Fruit fly (Drosophila melanogaster): ENCODE data around the gene CG12483.
A peak's percentile ranks its signal among the peaks of the same experiment; 100 is the strongest.

The CG12483 gene

DNA sequence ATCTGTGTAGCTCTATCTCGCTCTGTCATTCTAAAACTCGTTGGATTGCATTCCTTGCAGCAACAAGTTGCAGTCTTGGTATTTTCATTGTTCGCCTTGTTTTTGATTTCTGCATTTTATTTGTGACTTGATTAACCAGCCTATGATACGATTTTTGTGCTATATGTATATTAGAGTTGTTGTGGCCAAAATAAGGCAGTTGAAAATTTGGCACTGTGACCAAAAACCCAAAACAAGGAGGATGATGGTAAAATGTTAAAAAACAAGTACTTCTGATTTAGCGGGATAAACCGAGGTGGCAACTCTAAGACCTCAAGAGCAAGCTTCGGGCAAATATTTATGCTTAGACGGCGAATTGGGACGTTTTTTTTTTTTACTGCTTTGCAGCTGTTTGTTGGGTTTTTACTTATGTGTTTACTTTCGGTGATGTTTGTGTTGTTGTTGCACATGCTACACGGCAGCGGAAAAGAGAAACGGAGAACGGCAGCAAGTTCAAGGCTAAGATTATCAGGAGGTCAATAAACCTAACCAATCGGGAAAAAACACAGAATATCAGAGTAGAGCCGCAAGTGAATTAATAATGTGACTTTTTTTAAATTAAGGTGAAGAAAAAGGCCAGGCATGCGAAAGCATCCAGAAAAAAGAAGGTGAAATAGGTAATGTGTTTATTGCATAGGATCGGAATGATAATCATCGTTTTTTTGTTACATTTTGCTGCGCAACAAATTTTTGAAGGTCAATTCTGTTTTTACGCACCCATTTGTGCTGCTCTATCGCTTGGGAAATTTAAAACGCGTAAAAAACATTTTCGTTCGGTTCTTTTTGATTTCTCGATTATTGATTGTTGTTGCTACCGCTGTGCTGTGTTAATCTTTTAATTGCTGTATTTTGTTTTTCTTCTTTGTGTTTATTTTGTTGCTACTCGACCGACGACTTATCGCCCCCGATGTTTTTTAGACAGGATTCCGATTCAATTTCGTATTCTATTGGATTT, 41.7 kb upstream of the CG12483 start (continued):
- TF ChIP-seq CG6791 (GFP tag; IDR thresholded peaks at IDR 0.05; ENCODE audit: partially characterized antibody) (no peak), Ets97D (GFP tag; optimal IDR thresholded peaks at IDR 0.05) (no peak)

DNA sequence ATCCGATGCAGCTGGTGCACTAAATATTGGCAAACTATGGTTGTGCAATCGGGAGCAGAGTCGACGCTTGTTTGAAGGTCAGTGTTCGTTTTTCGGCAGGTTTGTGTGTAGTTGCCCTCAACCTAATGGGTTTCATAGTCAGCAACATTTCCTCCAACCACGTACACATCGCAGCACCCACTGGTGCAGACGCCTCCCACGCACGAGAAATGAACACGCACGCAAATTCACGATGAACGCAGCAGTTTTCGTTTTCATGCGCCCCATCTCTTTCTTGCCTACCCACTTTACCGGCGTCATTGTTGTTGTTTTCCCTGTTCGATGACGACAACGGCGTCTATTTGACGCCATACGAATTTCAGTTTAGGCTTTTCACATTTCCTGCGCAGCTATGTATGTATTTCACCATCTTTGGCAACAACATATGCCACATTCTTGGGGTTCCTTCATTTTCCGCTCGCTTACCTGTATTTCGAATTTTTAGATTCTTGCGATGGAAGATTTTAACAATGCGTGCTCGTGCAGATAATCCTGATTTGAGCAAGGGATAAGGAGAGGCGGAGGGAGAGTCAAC, 39.5 kb upstream of the CG12483 start:
- TF ChIP-seq CG11398 (GFP tag; optimal IDR thresholded peaks at IDR 0.05) = no peak
- no peak for TF ChIP-seq CG31224 (GFP tag; IDR thresholded peaks at IDR 0.05)
- peak; percentile 73 for TF ChIP-seq Blimp-1 (GFP tag; optimal IDR thresholded peaks at IDR 0.05)
- TF ChIP-seq TFAM (GFP tag; optimal IDR thresholded peaks at IDR 0.05) = no peak
- no peak for TF ChIP-seq Fer2 (tag; optimal IDR thresholded peaks at IDR 0.05)
- TF ChIP-seq Adf1 (GFP tag; IDR thresholded peaks at IDR 0.05) = no peak
- TF ChIP-seq sr (GFP tag; IDR thresholded peaks at IDR 0.05) = peak; percentile 98
- no peak for TF ChIP-seq CG7839 (tag; optimal IDR thresholded peaks at IDR 0.05)
- TF ChIP-seq stc (GFP tag; IDR thresholded peaks at IDR 0.05) = no peak
- peak; percentile 70; the same call in 1 of the 4 replicates for TF ChIP-seq chinmo (GFP tag; IDR thresholded peaks at IDR 0.05; ENCODE audit: partially characterized antibody)
- no peak for TF ChIP-seq pzg (GFP tag; optimal IDR thresholded peaks at IDR 0.05)
- peak; percentile 74 for TF ChIP-seq sd (tag; optimal IDR thresholded peaks at IDR 0.05)
- peak; percentile 46 for TF ChIP-seq D (optimal IDR thresholded peaks at IDR 0.05)
- no peak for TF ChIP-seq D (GFP tag; optimal IDR thresholded peaks at IDR 0.05)
- TF ChIP-seq CG2199 (GFP tag; IDR thresholded peaks at IDR 0.05) = 0 out of 3 replicates have a peak, but pooled peaks have one; percentile 15
- TF ChIP-seq Spps (tag; optimal IDR thresholded peaks at IDR 0.05) = no peak
- no peak for TF ChIP-seq CG6654 (GFP tag; optimal IDR thresholded peaks at IDR 0.05)
- no peak for TF ChIP-seq CG10267 (tag; optimal IDR thresholded peaks at IDR 0.05)
- TF ChIP-seq CG14710 (tag; optimal IDR thresholded peaks at IDR 0.05) = no peak
- TF ChIP-seq Med (GFP tag) = peak; percentile 12
- TF ChIP-seq CG12219 (GFP tag; optimal IDR thresholded peaks at IDR 0.05) = no peak
- TF ChIP-seq CG3281 (GFP tag; optimal IDR thresholded peaks at IDR 0.05) = no peak
- TF ChIP-seq Mes4 (GFP tag; optimal IDR thresholded peaks at IDR 0.05) = no peak
- no peak for TF ChIP-seq mld (GFP tag; IDR thresholded peaks at IDR 0.05; ENCODE audit: partially characterized antibody)
- TF ChIP-seq dimm (GFP tag; IDR thresholded peaks at IDR 0.05) = no peak
- TF ChIP-seq CG2712 (tag; optimal IDR thresholded peaks at IDR 0.05) = no peak
- no peak for TF ChIP-seq CG8924 (tag; optimal IDR thresholded peaks at IDR 0.05)
- TF ChIP-seq nerfin-1 (tag; optimal IDR thresholded peaks at IDR 0.05) = peak; percentile 10
- TF ChIP-seq pros (GFP tag; optimal IDR thresholded peaks at IDR 0.05) = peak; percentile 52
- TF ChIP-seq Trl (optimal IDR thresholded peaks at IDR 0.05) = no peak
- no peak for TF ChIP-seq Trl (GFP tag; optimal IDR thresholded peaks at IDR 0.05)
- peak; percentile 76 for TF ChIP-seq CG4360 (GFP tag; IDR thresholded peaks at IDR 0.05)
- TF ChIP-seq NK7.1 (GFP tag; optimal IDR thresholded peaks at IDR 0.05) = no peak
- TF ChIP-seq CG6683 (GFP tag; optimal IDR thresholded peaks at IDR 0.05) = no peak
- no peak for TF ChIP-seq CG12769 (tag; optimal IDR thresholded peaks at IDR 0.05)
- no peak for TF ChIP-seq Chrac-16 (GFP tag; optimal IDR thresholded peaks at IDR 0.05)
- peak; percentile 6 for TF ChIP-seq twi (tag; optimal IDR thresholded peaks at IDR 0.05)
- no peak for TF ChIP-seq NC2β (GFP tag; optimal IDR thresholded peaks at IDR 0.05)
- peak; percentile 24; the same call in 1 of the 3 replicates for TF ChIP-seq so (GFP tag; IDR thresholded peaks at IDR 0.05)
- peak; percentile 35 for TF ChIP-seq kni (GFP tag; optimal IDR thresholded peaks at IDR 0.05)

All from whole organism, embryonic.